Worm (Caenorhabditis elegans) whole organism, late embryonic: Measurements from ENCODE around the gene rpoa-1.

Experiments
- C08G9.2 ChIP-seq: sonication (generic microtip); optimal IDR thresholded peaks from 2 replicates; lab custom pipeline; 2016; ENCODE audit warnings: mild to moderate bottlenecking, missing genetic modification characterization, moderate library complexity, missing compliant biosample characterization
- Y22D7AL.16 ChIP-seq: sonication (generic microtip); optimal IDR thresholded peaks from 2 replicates; lab custom pipeline; 2016; ENCODE audit warnings: missing genetic modification characterization, missing compliant biosample characterization
- ceh-22 ChIP-seq: sonication (generic microtip); optimal IDR thresholded peaks from 2 replicates; lab custom pipeline; 2017; ENCODE audit warnings: missing biosample characterization, missing genetic modification characterization
- ceh-30 ChIP-seq: fragments of 150-350 bp; optimal IDR thresholded peaks from 2 replicates; lab custom pipeline; 2014; ENCODE audit warnings: missing biosample characterization, missing genetic modification characterization
- ceh-31 ChIP-seq: sonication (generic microtip); optimal IDR thresholded peaks from 2 replicates; lab custom pipeline; 2016; ENCODE audit warnings: missing genetic modification characterization, missing compliant biosample characterization
- ceh-34 ChIP-seq: sonication (generic microtip); optimal IDR thresholded peaks from 2 replicates; lab custom pipeline; 2016; ENCODE audit warnings: mild to moderate bottlenecking, missing genetic modification characterization, missing compliant biosample characterization
- ceh-45 ChIP-seq: fragments of 200-800 bp; sonication (Bioruptor generic); IDR thresholded peaks from 2 replicates; pipeline ENCODE4 v1.3.6; 2022; ENCODE audit warnings: missing genetic modification reagents, missing genetic modification characterization, missing compliant biosample characterization
- ceh-48 ChIP-seq: sonication (generic microtip); optimal IDR thresholded peaks from 2 replicates; lab custom pipeline; 2016; ENCODE audit warnings: missing genetic modification characterization, inconsistent platforms, missing compliant biosample characterization
- ceh-6 ChIP-seq: fragments of 200-800 bp; sonication (Bioruptor generic); optimal IDR thresholded peaks from 2 replicates; lab custom pipeline; 2018; ENCODE audit warnings: mild to moderate bottlenecking, missing genetic modification characterization, missing compliant biosample characterization
- ceh-9 ChIP-seq: sonication (generic microtip); optimal IDR thresholded peaks from 2 replicates; lab custom pipeline; 2016; ENCODE audit warnings: mild to moderate bottlenecking, missing genetic modification characterization, inconsistent platforms, missing compliant biosample characterization
- dmd-4 ChIP-seq: sonication (generic microtip); optimal IDR thresholded peaks from 2 replicates; lab custom pipeline; 2016; ENCODE audit warnings: borderline replicate concordance, missing genetic modification characterization, missing compliant biosample characterization
- elt-2 ChIP-seq: sonication (generic microtip); optimal IDR thresholded peaks from 2 replicates; lab custom pipeline; 2016; ENCODE audit warnings: missing genetic modification reagents, missing genetic modification characterization, missing compliant biosample characterization
- elt-4 ChIP-seq: sonication (generic microtip); optimal IDR thresholded peaks from 2 replicates; lab custom pipeline; 2016; ENCODE audit warnings: missing genetic modification characterization, missing compliant biosample characterization
- eyg-1 ChIP-seq: sonication (generic microtip); optimal IDR thresholded peaks from 2 replicates; lab custom pipeline; 2016; ENCODE audit warnings: missing genotype, missing genetic modification characterization, missing compliant biosample characterization
- fax-1 ChIP-seq: sonication (generic microtip); optimal IDR thresholded peaks from 2 replicates; lab custom pipeline; 2016; ENCODE audit warnings: missing genotype, missing genetic modification characterization, missing compliant biosample characterization
- fkh-10 ChIP-seq: fragments of 150-350 bp; optimal IDR thresholded peaks from 2 replicates; lab custom pipeline; 2014; ENCODE audit warnings: missing biosample characterization, missing genetic modification reagents, missing genetic modification characterization
- fkh-6 ChIP-seq: sonication (generic microtip); optimal IDR thresholded peaks from 2 replicates; lab custom pipeline; 2016; ENCODE audit warnings: missing genetic modification characterization, missing compliant biosample characterization
- gmeb-2 ChIP-seq: sonication (generic microtip); optimal IDR thresholded peaks from 2 replicates; lab custom pipeline; 2016; ENCODE audit warnings: missing genetic modification characterization, inconsistent platforms, missing compliant biosample characterization
- hlh-13 ChIP-seq: fragments of 200-800 bp; sonication (Bioruptor generic); optimal IDR thresholded peaks from 2 replicates; lab custom pipeline; 2018; ENCODE audit warnings: mild to moderate bottlenecking, missing genetic modification characterization, missing compliant biosample characterization
- hlh-30 ChIP-seq: sonication (generic microtip); optimal IDR thresholded peaks from 2 replicates; lab custom pipeline; 2017; ENCODE audit warnings: antibody characterized with exemption, missing genetic modification characterization, missing compliant biosample characterization; ENCODE audit not compliant: insufficient read depth
- lim-6 ChIP-seq: sonication (generic microtip); optimal IDR thresholded peaks from 2 replicates; lab custom pipeline; 2016; ENCODE audit warnings: missing genetic modification characterization, missing compliant biosample characterization
- lin-11 ChIP-seq: fragments of 200-800 bp; sonication (Bioruptor generic); optimal IDR thresholded peaks from 2 replicates; lab custom pipeline; 2018; ENCODE audit warnings: mild to moderate bottlenecking, missing genetic modification characterization, missing compliant biosample characterization
- mec-3 ChIP-seq: sonication (generic microtip); optimal IDR thresholded peaks from 2 replicates; lab custom pipeline; 2016; ENCODE audit warnings: borderline replicate concordance, missing genetic modification characterization, missing compliant biosample characterization
- nfya-1 ChIP-seq: sonication (generic microtip); optimal IDR thresholded peaks from 2 replicates; lab custom pipeline; 2017; ENCODE audit warnings: missing genetic modification characterization, mild to moderate bottlenecking, missing compliant biosample characterization, antibody characterized with exemption, moderate library complexity
- npax-4 ChIP-seq: sonication (generic microtip); optimal IDR thresholded peaks from 2 replicates; lab custom pipeline; 2016; ENCODE audit warnings: missing genetic modification characterization, missing compliant biosample characterization
- odd-2 ChIP-seq: sonication (generic microtip); optimal IDR thresholded peaks from 2 replicates; lab custom pipeline; 2017; ENCODE audit warnings: antibody characterized with exemption, mild to moderate bottlenecking, missing genetic modification characterization, missing compliant biosample characterization
- pat-9 ChIP-seq: fragments of 200-800 bp; sonication (Bioruptor generic); optimal IDR thresholded peaks from 2 replicates; lab custom pipeline; 2018; ENCODE audit warnings: mild to moderate bottlenecking, missing genetic modification characterization, moderate library complexity, missing compliant biosample characterization
- pax-1 ChIP-seq: fragments of 150-350 bp; optimal IDR thresholded peaks from 2 replicates; lab custom pipeline; 2014; ENCODE audit warnings: missing biosample characterization, missing genetic modification characterization
- pqm-1 ChIP-seq: sonication (generic microtip); optimal IDR thresholded peaks from 2 replicates; lab custom pipeline; 2016; ENCODE audit warnings: missing genetic modification characterization, missing compliant biosample characterization
- pros-1 ChIP-seq: fragments of 150-350 bp; optimal IDR thresholded peaks from 2 replicates; lab custom pipeline; 2014; ENCODE audit warnings: missing biosample characterization, missing genetic modification reagents, missing genetic modification characterization
- rnt-1 ChIP-seq: sonication (generic microtip); optimal IDR thresholded peaks from 2 replicates; lab custom pipeline; 2016; ENCODE audit warnings: missing genetic modification characterization, missing compliant biosample characterization
- sdc-2 ChIP-seq: sonication (generic microtip); optimal IDR thresholded peaks from 2 replicates; lab custom pipeline; 2016; ENCODE audit warnings: missing genotype, missing genetic modification characterization, missing compliant biosample characterization
- sox-4 ChIP-seq: sonication (generic microtip); optimal IDR thresholded peaks from 2 replicates; lab custom pipeline; 2017; ENCODE audit warnings: mild to moderate bottlenecking, missing genetic modification characterization, inconsistent platforms, missing compliant biosample characterization
- tbx-2 ChIP-seq: sonication (generic microtip); optimal IDR thresholded peaks from 2 replicates; lab custom pipeline; 2016; ENCODE audit warnings: missing genetic modification characterization, missing compliant biosample characterization
- unc-42 ChIP-seq: sonication (generic microtip); optimal IDR thresholded peaks from 2 replicates; lab custom pipeline; 2016; ENCODE audit warnings: missing genotype, missing genetic modification characterization, missing compliant biosample characterization
- unc-55 ChIP-seq: sonication (generic microtip); optimal IDR thresholded peaks from 2 replicates; lab custom pipeline; 2017; ENCODE audit warnings: missing biosample characterization, missing genetic modification reagents, missing genetic modification characterization
- ztf-16 ChIP-seq: sonication (generic microtip); optimal IDR thresholded peaks from 2 replicates; lab custom pipeline; 2017; ENCODE audit warnings: missing genetic modification characterization, missing compliant biosample characterization

Gene rpoa-1

ce11 chrII:13694712-13695111 lies at the start of gene rpoa-1:
rpoa-1 (minus strand) TSS chrII:13694795.
- no peak for TF ChIP-seq mec-3 (tag; lab: Kevin White, UChicago)
- no peak for TF ChIP-seq pat-9 (tag; lab: Kevin White, UChicago)
- TF ChIP-seq pax-1: no peak
- TF ChIP-seq nfya-1: peak; percentile 11
- no peak for TF ChIP-seq ceh-30

ce11 chrII:13741449-13741848 lies 46.9 kb upstream of the rpoa-1 start, which contains the start of gene mig-14:
mig-14 (plus strand) TSS chrII:13741738.
- TF ChIP-seq sdc-2 (tag; lab: Kevin White, UChicago) (no peak), fkh-6 (no peak), nfya-1 (peak; percentile 99), ceh-48 (tag; lab: Kevin White, UChicago) (no peak)

ce11 chrII:13739423-13739822 lies 44.8 kb upstream of the rpoa-1 start:
- TF ChIP-seq ceh-34 (tag; lab: Kevin White, UChicago): no peak
- peak; percentile 29 for TF ChIP-seq nfya-1
- peak; percentile 79 for TF ChIP-seq pax-1

DNA sequence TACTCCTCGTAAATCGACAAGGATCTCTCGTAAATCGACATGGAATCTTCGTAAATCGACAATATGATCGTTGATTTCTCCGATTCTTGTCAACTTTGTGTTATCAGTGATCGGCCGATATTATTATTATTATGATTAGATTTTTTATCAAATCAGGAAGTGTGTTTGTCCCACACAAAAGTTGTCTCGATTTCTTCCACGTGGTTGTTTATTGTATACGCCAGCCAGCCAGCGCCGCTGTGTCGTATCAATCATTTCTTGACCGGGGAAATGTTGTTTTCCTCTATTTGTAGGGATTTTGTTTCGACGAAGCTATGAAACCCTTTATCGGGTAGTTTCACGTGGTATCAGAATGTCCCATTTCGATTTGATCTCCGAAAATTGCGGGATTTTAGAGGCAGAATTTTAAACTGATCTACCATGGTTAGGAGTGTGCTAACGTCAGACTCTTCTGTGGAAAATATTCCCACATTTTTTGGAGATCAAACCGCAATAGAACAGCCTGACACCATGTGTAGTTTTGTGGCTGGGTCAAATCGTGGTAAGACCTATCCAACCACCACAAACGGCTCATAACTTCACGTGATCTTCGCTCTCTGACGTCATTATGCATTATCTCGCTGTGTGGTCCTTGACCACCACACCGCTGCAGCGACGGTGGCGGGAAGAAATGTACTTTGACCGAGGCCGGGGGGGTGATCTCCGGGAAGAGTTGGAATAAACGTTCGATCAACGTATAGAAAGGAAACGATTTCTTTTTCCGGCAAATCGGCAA lies 43.3 kb upstream of the rpoa-1 start:
- TF ChIP-seq ceh-30 (no peak), ceh-6 (GFP tag; lab: Kevin White, UChicago) (no peak), ceh-22 (tag; lab: Kevin White, UChicago) (no peak), elt-2 (tag; lab: Kevin White, UChicago) (peak; percentile 25), rnt-1 (peak; percentile 71), pqm-1 (no peak), Y22D7AL.16 (no peak), hlh-13 (GFP tag; lab: Kevin White, UChicago) (no peak), ztf-16 (no peak), tbx-2 (tag; lab: Kevin White, UChicago) (no peak), ceh-31 (tag; lab: Kevin White, UChicago) (peak; percentile 3), pat-9 (tag; lab: Kevin White, UChicago) (no peak), fkh-10 (GFP tag; lab: Kevin White, UChicago) (no peak), C08G9.2 (tag; lab: Kevin White, UChicago) (no peak), ceh-34 (tag; lab: Kevin White, UChicago) (no peak), dmd-4 (tag; lab: Kevin White, UChicago) (no peak), ceh-9 (tag; lab: Kevin White, UChicago) (no peak), gmeb-2 (tag; lab: Kevin White, UChicago) (no peak), pros-1 (tag; lab: Kevin White, UChicago) (no peak), sdc-2 (tag; lab: Kevin White, UChicago) (no peak), pax-1 (no peak), hlh-30 (peak; percentile 74), unc-42 (no peak), npax-4 (no peak), fax-1 (tag; lab: Kevin White, UChicago) (no peak), eyg-1 (tag; lab: Kevin White, UChicago) (no peak)

ce11 chrII:13736906-13737305 lies 42.3 kb upstream of the rpoa-1 start:
- no peak for TF ChIP-seq ceh-45 (GFP tag; lab: Robert Waterston, UW)
- no peak for TF ChIP-seq lim-6 (tag; lab: Kevin White, UChicago)
- TF ChIP-seq elt-2 (tag; lab: Kevin White, UChicago): peak; percentile 2
- TF ChIP-seq ceh-30: no peak
- no peak for TF ChIP-seq sox-4 (tag; lab: Kevin White, UChicago)
- TF ChIP-seq unc-55 (GFP tag; lab: Kevin White, UChicago): peak; percentile 25
- no peak for TF ChIP-seq pqm-1
- TF ChIP-seq odd-2 (tag; lab: Kevin White, UChicago): no peak
- no peak for TF ChIP-seq rnt-1
- no peak for TF ChIP-seq elt-4
- TF ChIP-seq ceh-34 (tag; lab: Kevin White, UChicago): no peak
- TF ChIP-seq lin-11: no peak
